Worm (Caenorhabditis elegans): ENCODE data around the gene C53C11.5.

C53C11.5 gene

DNA sequence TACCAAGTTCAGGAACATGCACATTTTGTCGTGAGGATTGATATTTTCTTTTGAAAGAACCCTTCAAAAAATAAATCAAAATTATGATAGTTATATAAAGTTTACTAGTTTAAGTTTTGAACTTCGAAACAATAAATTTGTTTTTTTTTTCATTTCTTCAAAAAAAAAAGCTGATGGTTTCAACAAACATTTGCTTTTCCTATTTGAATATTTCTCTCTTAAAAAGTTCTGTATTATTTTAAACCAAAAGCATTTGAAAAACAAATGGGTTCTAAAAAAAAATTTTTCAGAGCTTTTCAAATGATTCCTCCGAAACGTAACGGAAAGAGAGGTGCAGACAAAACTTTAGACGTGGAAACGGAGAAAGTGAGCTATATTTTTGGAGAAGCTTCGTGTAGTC, 6.6 kb downstream of the C53C11.5 start, which contains the start of gene C53C11.1:
TSS of gene C53C11.1 (plus strand) at position 301 of the 400 bp plus-strand sequence.
- TF ChIP-seq M03D4.4 (tag; optimal IDR thresholded peaks at IDR 0.05) (no peak), drap-1 (GFP tag; optimal IDR thresholded peaks at IDR 0.05) (no peak), elt-1 (tag; optimal IDR thresholded peaks at IDR 0.05; ENCODE audit: borderline replicate concordance, insufficient read depth) (no peak), unc-39 (tag; optimal IDR thresholded peaks at IDR 0.05) (no peak), sem-2 (GFP tag; optimal IDR thresholded peaks at IDR 0.05) (no peak)

DNA sequence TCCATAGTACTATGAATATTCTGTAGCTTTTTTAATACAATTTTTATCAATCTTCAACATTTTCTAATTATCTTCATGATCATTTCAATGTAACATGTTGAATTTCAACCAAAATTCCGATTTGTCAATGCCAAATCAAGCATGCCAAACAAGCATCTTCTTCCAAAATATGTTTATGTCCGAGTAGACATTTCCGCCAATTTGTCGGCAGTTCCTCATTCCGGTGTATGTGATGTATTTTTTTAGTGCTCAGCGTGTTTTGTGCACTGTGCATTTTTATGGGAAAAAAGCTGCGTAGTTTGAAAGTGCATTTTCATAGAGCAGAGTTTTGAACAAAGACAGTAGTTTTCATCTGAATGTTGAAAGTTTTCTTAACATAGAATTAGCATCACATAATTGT, 15.6 kb downstream of the C53C11.5 start:
- no peak for TF ChIP-seq unc-62 (GFP tag; optimal IDR thresholded peaks at IDR 0.05)
- TF ChIP-seq ceh-43 (GFP tag; optimal IDR thresholded peaks at IDR 0.05), result no peak
- no peak for TF ChIP-seq M03D4.4 (tag; optimal IDR thresholded peaks at IDR 0.05)
- no peak for TF ChIP-seq lin-13 (tag; optimal IDR thresholded peaks at IDR 0.05)
- TF ChIP-seq ceh-83 (GFP tag; optimal IDR thresholded peaks at IDR 0.05), result no peak
- no peak for TF ChIP-seq elt-1 (tag; optimal IDR thresholded peaks at IDR 0.05; ENCODE audit: borderline replicate concordance, insufficient read depth)
- TF ChIP-seq nhr-28 (tag; optimal IDR thresholded peaks at IDR 0.05), result no peak
- no peak for TF ChIP-seq nhr-2 (tag; optimal IDR thresholded peaks at IDR 0.05)
- no peak for TF ChIP-seq zip-8 (tag; optimal IDR thresholded peaks at IDR 0.05)
- no peak for TF ChIP-seq flh-1 (GFP tag; optimal IDR thresholded peaks at IDR 0.05)

DNA sequence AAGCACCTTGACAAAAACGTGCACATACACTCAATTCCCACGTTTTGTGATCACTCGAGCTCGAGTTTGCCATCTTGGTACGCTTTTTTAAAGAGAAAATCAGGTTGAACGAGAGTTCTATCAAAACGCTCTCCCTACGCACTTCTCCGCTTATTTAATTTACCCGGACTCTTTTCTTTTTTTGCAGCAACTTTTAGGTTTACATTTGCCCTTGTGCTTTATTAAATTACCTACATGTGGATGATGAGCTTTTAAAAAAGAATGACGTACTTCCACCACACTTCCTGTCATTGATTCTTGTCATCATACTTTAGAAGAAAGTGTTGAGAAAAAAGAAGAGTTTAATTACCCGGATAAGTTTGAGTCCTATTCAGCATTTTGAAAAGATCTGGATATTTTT, 18.2 kb downstream of the C53C11.5 start:
- TF ChIP-seq ces-1 (GFP tag; optimal IDR thresholded peaks at IDR 0.05) (peak; percentile 49), nhr-28 (tag; optimal IDR thresholded peaks at IDR 0.05) (no peak)

DNA sequence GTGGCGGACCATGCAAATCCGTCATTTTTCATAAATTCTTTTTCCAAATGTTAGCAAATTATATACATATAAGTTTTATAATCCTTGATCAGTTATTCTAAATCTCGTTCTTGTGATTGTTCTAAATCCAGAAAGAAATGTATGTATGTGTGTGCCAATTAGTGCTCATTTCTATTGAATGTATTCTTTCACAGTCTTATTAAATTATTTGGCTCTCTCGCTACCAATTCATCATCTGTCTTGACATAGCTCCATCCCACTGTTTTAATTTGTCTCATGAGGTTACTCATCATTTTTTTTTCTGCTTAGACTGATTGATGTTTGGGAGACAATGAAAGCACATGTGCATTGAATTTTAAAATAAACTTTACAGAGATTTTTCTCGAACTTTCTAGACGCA, 21.6 kb downstream of the C53C11.5 start:
- TF ChIP-seq nhr-2 (tag; optimal IDR thresholded peaks at IDR 0.05) (no peak), ces-1 (GFP tag; optimal IDR thresholded peaks at IDR 0.05) (peak; percentile 57), flh-1 (GFP tag; optimal IDR thresholded peaks at IDR 0.05) (no peak), tbx-8 (GFP tag; optimal IDR thresholded peaks at IDR 0.05) (no peak), bed-3 (GFP tag; optimal IDR thresholded peaks at IDR 0.05) (no peak), lsy-2 (tag; optimal IDR thresholded peaks at IDR 0.05) (no peak)

DNA sequence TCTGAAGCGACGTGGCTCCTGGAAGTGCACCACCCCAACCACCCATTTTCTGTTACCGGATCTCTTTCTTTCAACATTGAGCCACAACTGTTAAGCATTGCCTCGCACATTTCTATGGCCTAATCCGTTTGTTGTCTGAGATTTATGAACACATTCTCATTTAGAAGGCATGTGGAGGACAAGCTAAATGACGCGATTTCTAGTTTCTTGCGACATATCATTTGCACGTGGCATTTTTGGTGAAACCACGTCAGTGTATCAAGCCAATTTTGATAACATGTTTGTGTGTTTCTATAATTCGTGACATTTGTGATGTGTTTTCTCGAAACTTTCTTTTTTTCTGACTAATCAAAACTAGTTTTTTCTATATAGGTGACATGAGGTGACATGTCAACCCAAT, 22.9 kb downstream of the C53C11.5 start:
- TF ChIP-seq lin-32 (GFP tag; optimal IDR thresholded peaks at IDR 0.05) (no peak), drap-1 (GFP tag; optimal IDR thresholded peaks at IDR 0.05) (no peak), tbx-8 (GFP tag; optimal IDR thresholded peaks at IDR 0.05) (no peak), nhr-12 (tag; optimal IDR thresholded peaks at IDR 0.05) (no peak), hlh-1 (tag; optimal IDR thresholded peaks at IDR 0.05) (no peak), lsy-2 (tag; optimal IDR thresholded peaks at IDR 0.05) (no peak), cnd-1 (tag; optimal IDR thresholded peaks at IDR 0.05) (no peak)

DNA sequence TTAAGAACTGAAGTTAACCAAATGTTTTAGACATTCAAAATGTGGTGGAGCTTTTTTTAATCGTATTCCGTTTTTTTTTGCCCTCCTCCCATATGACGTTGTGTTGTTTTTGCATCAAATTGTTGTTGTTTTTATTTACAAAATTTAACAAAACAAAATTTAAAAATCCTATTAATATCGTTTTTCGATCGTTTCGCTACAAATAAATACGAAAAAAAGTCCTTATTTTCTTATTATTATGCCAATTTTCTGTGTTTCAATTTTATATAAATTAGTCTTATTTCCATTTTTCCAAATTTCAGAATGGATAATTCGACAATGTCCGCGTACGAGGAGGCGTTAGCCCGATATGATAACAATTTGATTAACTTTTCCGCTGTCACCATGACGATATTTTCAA, 25.6 kb downstream of the C53C11.5 start, which contains the start of gene npr-36:
TSS of gene npr-36 (plus strand) at position 301 of the 400 bp plus-strand sequence.
- no peak for TF ChIP-seq cnd-1 (tag; optimal IDR thresholded peaks at IDR 0.05)
- no peak for TF ChIP-seq hlh-1 (tag; optimal IDR thresholded peaks at IDR 0.05)
- TF ChIP-seq zip-8 (tag; optimal IDR thresholded peaks at IDR 0.05), result no peak
- no peak for TF ChIP-seq elt-3 (tag; optimal IDR thresholded peaks at IDR 0.05)
- TF ChIP-seq tbx-8 (GFP tag; optimal IDR thresholded peaks at IDR 0.05), result no peak
- TF ChIP-seq flh-1 (GFP tag; optimal IDR thresholded peaks at IDR 0.05), result no peak

DNA sequence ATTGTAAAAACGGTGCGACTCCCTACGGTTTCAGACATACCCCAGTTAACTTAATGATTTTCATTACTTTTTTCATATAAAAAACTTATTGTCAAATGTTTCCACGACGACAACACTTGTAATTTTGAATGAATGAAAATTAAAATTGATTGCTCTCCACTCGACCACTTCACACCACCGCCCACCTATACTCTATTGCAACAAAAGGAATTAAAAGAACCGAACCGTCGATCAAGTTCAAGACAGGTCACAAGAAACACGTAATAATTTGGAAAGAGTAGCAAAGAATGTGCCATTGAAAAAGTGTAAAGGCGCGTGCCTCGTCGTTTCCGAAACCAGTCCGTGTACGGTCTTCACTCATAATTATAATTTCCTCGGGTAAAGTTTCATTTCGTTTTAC, 28.7 kb downstream of the C53C11.5 start, which contains the start of gene F10D7.11:
TSS of gene F10D7.11 (plus strand) at position 301 of the 400 bp plus-strand sequence.
- TF ChIP-seq unc-39 (tag; optimal IDR thresholded peaks at IDR 0.05) (no peak), flh-1 (GFP tag; optimal IDR thresholded peaks at IDR 0.05) (no peak), lin-13 (tag; optimal IDR thresholded peaks at IDR 0.05) (no peak), ces-1 (GFP tag; optimal IDR thresholded peaks at IDR 0.05) (no peak), hlh-1 (tag; optimal IDR thresholded peaks at IDR 0.05) (no peak), bed-3 (GFP tag; optimal IDR thresholded peaks at IDR 0.05) (no peak), unc-62 (GFP tag; optimal IDR thresholded peaks at IDR 0.05) (no peak), snpc-4 (tag; optimal IDR thresholded peaks at IDR 0.05) (no peak), nhr-237 (tag; optimal IDR thresholded peaks at IDR 0.05) (no peak), ham-2 (GFP tag; optimal IDR thresholded peaks at IDR 0.05) (no peak), elt-1 (tag; optimal IDR thresholded peaks at IDR 0.05; ENCODE audit: borderline replicate concordance, insufficient read depth) (no peak), cnd-1 (tag; optimal IDR thresholded peaks at IDR 0.05) (no peak), pha-4 (tag; optimal IDR thresholded peaks at IDR 0.05) (no peak), tbx-8 (GFP tag; optimal IDR thresholded peaks at IDR 0.05) (no peak), lin-32 (GFP tag; optimal IDR thresholded peaks at IDR 0.05) (no peak), unc-120 (tag; optimal IDR thresholded peaks at IDR 0.05; ENCODE audit: poor library complexity, severe bottlenecking) (no peak), ztf-11 (tag; optimal IDR thresholded peaks at IDR 0.05) (no peak), zip-8 (tag; optimal IDR thresholded peaks at IDR 0.05) (no peak), mls-2 (tag; optimal IDR thresholded peaks at IDR 0.05) (no peak)

Measured in whole organism, mixed stage, embryonic.